Fruit fly (Drosophila melanogaster) whole organism, embryonic: ENCODE results near the gene CG4278.

ENCODE experiments used
- Bteb2 ChIP-seq: fragments of 200-800 bp; sonication (Bioruptor generic); optimal IDR thresholded peaks from 2 replicates; lab custom pipeline; 2016; ENCODE audit warnings: missing biosample characterization, missing genetic modification characterization
- CG10147 ChIP-seq: fragments of 200-800 bp; sonication (Bioruptor generic); optimal IDR thresholded peaks from 2 replicates; lab custom pipeline; 2019; ENCODE audit warnings: missing biosample characterization, mild to moderate bottlenecking, missing genetic modification characterization, moderate library complexity
- CG10267 ChIP-seq: fragments of 200-800 bp; sonication (Bioruptor generic); optimal IDR thresholded peaks from 2 replicates; lab custom pipeline; 2018; ENCODE audit warnings: missing biosample characterization, mild to moderate bottlenecking, missing genetic modification characterization, moderate library complexity
- CG12299 ChIP-seq: fragments of 200-800 bp; sonication (Bioruptor generic); optimal IDR thresholded peaks from 2 replicates; lab custom pipeline; 2018; ENCODE audit warnings: missing biosample characterization, mild to moderate bottlenecking, missing genetic modification characterization
- CG12769 ChIP-seq: fragments of 200-800 bp; sonication (Bioruptor generic); optimal IDR thresholded peaks from 2 replicates; lab custom pipeline; 2019; ENCODE audit warnings: missing biosample characterization, mild to moderate bottlenecking, missing genetic modification characterization, moderate library complexity
- CG13123 ChIP-seq: fragments of 200-800 bp; sonication (Bioruptor generic); optimal IDR thresholded peaks from 2 replicates; lab custom pipeline; 2016; ENCODE audit warnings: missing biosample characterization, missing genetic modification characterization
- CG1602 ChIP-seq: fragments of 200-800 bp; sonication (Bioruptor generic); optimal IDR thresholded peaks from 3 replicates; lab custom pipeline; 2016; ENCODE audit warnings: missing biosample characterization, missing genetic modification characterization
- CG1603 ChIP-seq: fragments of 200-800 bp; sonication (Bioruptor generic); optimal IDR thresholded peaks from 2 replicates; lab custom pipeline; 2019; ENCODE audit warnings: missing biosample characterization, mild to moderate bottlenecking, missing genetic modification characterization, moderate library complexity
- CG17829 ChIP-seq: fragments of 200-800 bp; optimal IDR thresholded peaks from 2 replicates; lab custom pipeline; 2019; ENCODE audit warnings: missing biosample characterization, mild to moderate bottlenecking, missing genetic modification characterization, moderate library complexity
- CG2129 ChIP-seq: fragments of 200-800 bp; sonication (Bioruptor generic); IDR thresholded peaks from 2 replicates; pipeline ENCODE4 v1.3.6; 2022; ENCODE audit warnings: missing biosample characterization, missing genetic modification characterization; ENCODE audit not compliant: partially characterized antibody
- CG4617 ChIP-seq: fragments of 200-800 bp; sonication (Bioruptor generic); optimal IDR thresholded peaks from 3 replicates; lab custom pipeline; 2016; ENCODE audit warnings: missing biosample characterization, missing genetic modification characterization, borderline replicate concordance
- CG4730 ChIP-seq: fragments of 200-800 bp; sonication (Bioruptor generic); IDR thresholded peaks from 2 replicates; pipeline ENCODE4 v1.3.6; 2022; ENCODE audit warnings: missing biosample characterization, missing genetic modification characterization
- CG4820 ChIP-seq: fragments of 200-800 bp; sonication (Bioruptor generic); optimal IDR thresholded peaks from 3 replicates; lab custom pipeline; 2016; ENCODE audit warnings: missing biosample characterization, missing genetic modification characterization
- CG8290 ChIP-seq, 3 experiments: fragments of 200-800 bp; sonication (Bioruptor generic); optimal IDR thresholded peaks; 2 replicates each; lab custom pipeline; 2016 to 2019; ENCODE audit warnings: missing biosample characterization in 3 of 3, missing genetic modification characterization in 3 of 3, mild to moderate bottlenecking in 2 of 3, moderate library complexity in 1 of 3
- CHES-1-like ChIP-seq: fragments of 200-800 bp; sonication (Bioruptor generic); optimal IDR thresholded peaks from 2 replicates; lab custom pipeline; 2016; ENCODE audit warnings: missing biosample characterization, missing genetic modification characterization
- CoRest ChIP-seq: fragments of 200-800 bp; sonication (Bioruptor generic); optimal IDR thresholded peaks from 3 replicates; lab custom pipeline; 2018; ENCODE audit warnings: missing biosample characterization, mild to moderate bottlenecking, missing genetic modification characterization, moderate library complexity
- Dll ChIP-seq: fragments of 200-800 bp; sonication (Bioruptor generic); IDR thresholded peaks from 4 replicates; pipeline ENCODE4 v1.3.6; 2022; ENCODE audit warnings: missing biosample characterization, missing genetic modification characterization; ENCODE audit not compliant: partially characterized antibody
- Lhr ChIP-seq: fragments of 200-800 bp; sonication (Bioruptor generic); optimal IDR thresholded peaks from 3 replicates; lab custom pipeline; 2017; ENCODE audit warnings: mild to moderate bottlenecking, missing biosample characterization, missing genetic modification reagents, missing genetic modification characterization
- Sox100B ChIP-seq: fragments of 200-800 bp; sonication (Bioruptor generic); optimal IDR thresholded peaks from 3 replicates; lab custom pipeline; 2018; ENCODE audit warnings: missing biosample characterization, mild to moderate bottlenecking, missing genetic modification characterization
- Ssrp ChIP-seq: fragments of 200-800 bp; sonication (Bioruptor generic); optimal IDR thresholded peaks from 2 replicates; lab custom pipeline; 2018; ENCODE audit warnings: missing biosample characterization, mild to moderate bottlenecking, missing genetic modification characterization, moderate library complexity
- Trl ChIP-seq, 3 experiments: fragments of >200 bp in 2 of 3; fragments of 200-800 bp in 1 of 3; sonication (Bioruptor generic) in 1 of 3; optimal IDR thresholded peaks; 2 replicates in 1 of 3; 3 replicates in 2 of 3; lab custom pipeline; 2016 to 2017; ENCODE audit warnings: missing biosample characterization in 1 of 3, missing genetic modification characterization in 1 of 3
- Xbp1 ChIP-seq: fragments of 200-800 bp; sonication (Bioruptor generic); optimal IDR thresholded peaks from 3 replicates; lab custom pipeline; 2016; ENCODE audit warnings: missing biosample characterization, mild to moderate bottlenecking, missing genetic modification characterization
- Xrp1 ChIP-seq: fragments of 200-800 bp; sonication (Bioruptor generic); IDR thresholded peaks from 2 replicates; pipeline ENCODE4 v1.3.6; 2022; ENCODE audit warnings: missing biosample characterization, missing genetic modification characterization
- YL-1 ChIP-seq: fragments of 200-800 bp; sonication (Bioruptor generic); optimal IDR thresholded peaks from 3 replicates; lab custom pipeline; 2017; ENCODE audit warnings: missing biosample characterization, mild to moderate bottlenecking, missing genetic modification characterization
- ato ChIP-seq: fragments of 200-800 bp; sonication (Bioruptor generic); IDR thresholded peaks from 2 replicates; pipeline ENCODE4 v1.3.6; 2022; ENCODE audit warnings: missing biosample characterization, missing genetic modification characterization; ENCODE audit not compliant: partially characterized antibody
- bigmax ChIP-seq: fragments of 200-800 bp; sonication (Bioruptor generic); optimal IDR thresholded peaks from 2 replicates; lab custom pipeline; 2018; ENCODE audit warnings: missing biosample characterization, mild to moderate bottlenecking, missing genetic modification characterization
- disco-r ChIP-seq: fragments of 200-800 bp; sonication (Bioruptor generic); optimal IDR thresholded peaks from 2 replicates; lab custom pipeline; 2016; ENCODE audit warnings: missing biosample characterization, missing genetic modification characterization
- dmrt11E ChIP-seq: fragments of 200-800 bp; sonication (Bioruptor generic); optimal IDR thresholded peaks from 3 replicates; lab custom pipeline; 2018; ENCODE audit warnings: missing biosample characterization, mild to moderate bottlenecking, missing genetic modification characterization, moderate library complexity
- dpn ChIP-seq, 2 experiments: fragments of 200-800 bp; sonication (Bioruptor generic); optimal IDR thresholded peaks; 3 replicates each; lab custom pipeline; 2016; ENCODE audit warnings: missing biosample characterization in 2 of 2, missing genetic modification characterization in 2 of 2
- fd3F ChIP-seq: fragments of 200-800 bp; sonication (Bioruptor generic); optimal IDR thresholded peaks from 2 replicates; lab custom pipeline; 2018; ENCODE audit warnings: missing biosample characterization, mild to moderate bottlenecking, missing genetic modification characterization, moderate library complexity
- gcm ChIP-seq: fragments of 200-800 bp; sonication (Bioruptor generic); optimal IDR thresholded peaks from 2 replicates; lab custom pipeline; 2019; ENCODE audit warnings: missing biosample characterization, mild to moderate bottlenecking, missing genetic modification characterization, moderate library complexity
- klu ChIP-seq: fragments of 200-800 bp; sonication (Bioruptor generic); IDR thresholded peaks from 2 replicates; pipeline ENCODE4 v1.3.6; 2022; ENCODE audit warnings: missing biosample characterization, missing genetic modification characterization
- lab ChIP-seq: fragments of 200-800 bp; sonication (Bioruptor generic); optimal IDR thresholded peaks from 3 replicates; lab custom pipeline; 2017; ENCODE audit warnings: missing biosample characterization, missing genetic modification characterization, mild to moderate bottlenecking, moderate library complexity, missing genetic modification reagents
- lov ChIP-seq, 2 experiments: fragments of 200-800 bp in 1 of 2; fragments of >200 bp in 1 of 2; sonication (Bioruptor generic) in 1 of 2; IDR thresholded peaks in 1 of 2; optimal IDR thresholded peaks in 1 of 2; 2 replicates in 1 of 2; 3 replicates in 1 of 2; pipeline versions ENCODE4 v1.3.6 to Lab custom; 2017 to 2022; ENCODE audit warnings: missing biosample characterization in 1 of 2, missing genetic modification characterization in 1 of 2
- nau ChIP-seq: fragments of 200-800 bp; sonication (Bioruptor generic); optimal IDR thresholded peaks from 3 replicates; lab custom pipeline; 2017; ENCODE audit warnings: missing biosample characterization, mild to moderate bottlenecking, missing genetic modification characterization, missing genetic modification reagents
- run ChIP-seq: fragments of 200-800 bp; sonication (Bioruptor generic); optimal IDR thresholded peaks from 3 replicates; lab custom pipeline; 2018; ENCODE audit warnings: missing biosample characterization, mild to moderate bottlenecking, missing genetic modification characterization
- salm ChIP-seq: fragments of 200-800 bp; sonication (Bioruptor generic); optimal IDR thresholded peaks from 2 replicates; lab custom pipeline; 2018; ENCODE audit warnings: missing biosample characterization, mild to moderate bottlenecking, missing genetic modification characterization
- sd ChIP-seq: fragments of 200-800 bp; sonication (Bioruptor generic); optimal IDR thresholded peaks from 3 replicates; lab custom pipeline; 2018; ENCODE audit warnings: missing biosample characterization, mild to moderate bottlenecking, missing genetic modification characterization, moderate library complexity
- sens-2 ChIP-seq: fragments of 200-800 bp; sonication (Bioruptor generic); IDR thresholded peaks from 2 replicates; pipeline ENCODE4 v1.3.6; 2022; ENCODE audit warnings: missing biosample characterization, missing genetic modification characterization
- slbo ChIP-seq: fragments of 200-800 bp; sonication (Bioruptor generic); IDR thresholded peaks from 2 replicates; pipeline ENCODE4 v1.3.6; 2022; ENCODE audit warnings: missing biosample characterization, missing genetic modification characterization
- sug ChIP-seq: fragments of 200-800 bp; optimal IDR thresholded peaks from 2 replicates; lab custom pipeline; 2019; ENCODE audit warnings: missing biosample characterization, mild to moderate bottlenecking, missing genetic modification characterization, moderate library complexity
- tll ChIP-seq, 2 experiments: fragments of 200-800 bp in 1 of 2; fragments of >200 bp in 1 of 2; sonication (Bioruptor generic) in 1 of 2; optimal IDR thresholded peaks; 2 replicates each; lab custom pipeline; 2017 to 2019; ENCODE audit warnings: missing biosample characterization in 2 of 2, missing genetic modification characterization in 2 of 2, mild to moderate bottlenecking in 1 of 2, moderate library complexity in 1 of 2
- trem ChIP-seq: fragments of 200-800 bp; optimal IDR thresholded peaks from 3 replicates; lab custom pipeline; 2019; ENCODE audit warnings: missing biosample characterization, mild to moderate bottlenecking, missing genetic modification characterization, moderate library complexity
- unc-4 ChIP-seq: fragments of 200-800 bp; sonication (Bioruptor generic); IDR thresholded peaks from 2 replicates; pipeline ENCODE4 v1.3.6; 2022; ENCODE audit warnings: missing biosample characterization, missing genetic modification characterization; ENCODE audit not compliant: partially characterized antibody
- vfl ChIP-seq: fragments of 200-800 bp; sonication (Bioruptor generic); optimal IDR thresholded peaks from 2 replicates; lab custom pipeline; 2016; ENCODE audit warnings: missing biosample characterization, missing genetic modification characterization
- yki ChIP-seq: fragments of >200 bp; optimal IDR thresholded peaks from 3 replicates; lab custom pipeline; 2018
- zen ChIP-seq: fragments of 200-800 bp; sonication (Bioruptor generic); optimal IDR thresholded peaks from 3 replicates; lab custom pipeline; 2018; ENCODE audit warnings: missing biosample characterization, mild to moderate bottlenecking, missing genetic modification characterization, moderate library complexity

CG4278 gene

DNA sequence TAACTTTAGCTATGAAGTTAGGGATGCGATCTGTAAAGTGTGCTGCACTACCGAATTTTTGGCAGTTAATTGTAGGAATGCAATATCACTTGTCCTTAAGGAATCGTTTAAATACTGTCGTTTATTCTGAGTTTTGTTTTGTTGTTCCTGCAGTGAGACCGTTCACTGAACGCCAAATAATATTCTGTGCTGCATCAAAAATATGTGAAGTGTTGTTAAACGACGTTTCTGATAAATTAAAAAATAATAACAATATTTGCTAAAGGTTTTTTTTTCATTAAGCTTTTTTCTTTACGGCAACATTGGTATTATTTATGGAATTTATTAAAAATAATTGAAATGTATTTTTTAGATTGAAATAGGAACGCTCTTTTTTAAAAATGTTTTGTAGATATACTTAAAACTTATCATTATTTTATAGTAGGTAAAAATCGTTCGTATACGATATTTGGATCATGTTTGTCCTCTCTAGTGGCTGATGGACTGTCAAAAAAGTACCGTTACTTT lies 24.0 kb upstream of the CG4278 start, which contains the start of gene GMF (continued):
- TF ChIP-seq gcm, result peak; percentile 1
- no peak for TF ChIP-seq ato (GFP tag; lab: Robert Waterston, UW)
- TF ChIP-seq CG1602 (GFP tag; lab: Kevin White, UChicago), result peak; percentile 23
- peak; percentile 48 for TF ChIP-seq CG10147
- TF ChIP-seq sug, result peak; percentile 43
- TF ChIP-seq Lhr (GFP tag; lab: Kevin White, UChicago), result peak; percentile 53
- no peak for TF ChIP-seq tll (GFP tag; optimal IDR thresholded peaks at IDR 0.05; lab: Kevin White, UChicago)
- peak; percentile 66 for TF ChIP-seq Dll (GFP tag; lab: Robert Waterston, UW)
- no peak for TF ChIP-seq bigmax (GFP tag; lab: Kevin White, UChicago)
- peak; percentile 60 for TF ChIP-seq dmrt11E (tag; lab: Kevin White, UChicago)
- TF ChIP-seq zen (tag; lab: Kevin White, UChicago), result peak; percentile 62
- no peak for TF ChIP-seq run
- TF ChIP-seq salm (tag; lab: Kevin White, UChicago), result peak; percentile 6
- TF ChIP-seq CG12769 (tag; lab: Kevin White, UChicago), result no peak
- TF ChIP-seq trem (tag; lab: Kevin White, UChicago), result peak; percentile 61
- no peak for TF ChIP-seq CG1603 (tag; lab: Kevin White, UChicago)
- TF ChIP-seq disco-r (GFP tag; lab: Kevin White, UChicago), result no peak
- TF ChIP-seq CG8290 (GFP tag; optimal IDR thresholded peaks at IDR 0.05; lab: Kevin White, UChicago), result peak; percentile 41
- no peak for TF ChIP-seq CG8290 (tag; optimal IDR thresholded peaks at IDR 0.05; lab: Kevin White, UChicago)
- peak; percentile 6 for TF ChIP-seq Bteb2 (GFP tag; lab: Kevin White, UChicago)
- TF ChIP-seq YL-1 (GFP tag; lab: Kevin White, UChicago), result peak; percentile 72
- no peak for TF ChIP-seq CG2129 (GFP tag; lab: Robert Waterston, UW)
- TF ChIP-seq CG4820, result peak; percentile 21
- peak; percentile 55 for TF ChIP-seq Xrp1 (GFP tag; lab: Robert Waterston, UW)
- peak; percentile 35 for TF ChIP-seq CHES-1-like
- TF ChIP-seq CG4730 (GFP tag; lab: Robert Waterston, UW), result no peak
- peak; percentile 21; the same call in 1 of the 2 replicates for TF ChIP-seq unc-4 (GFP tag; lab: Robert Waterston, UW)
- TF ChIP-seq sens-2 (GFP tag; lab: Robert Waterston, UW), result no peak
- peak; percentile 64 for TF ChIP-seq CG4617 (GFP tag; lab: Kevin White, UChicago)
- peak; percentile 45; the same call in 1 of the 2 replicates for TF ChIP-seq slbo
- peak; percentile 41 for TF ChIP-seq Ssrp (tag; lab: Kevin White, UChicago)
- no peak for TF ChIP-seq yki (lab: Kevin White, UChicago)
- TF ChIP-seq Sox100B (GFP tag; lab: Kevin White, UChicago), result peak; percentile 31
- peak; percentile 52 for TF ChIP-seq lab (GFP tag; lab: Kevin White, UChicago)
- peak; percentile 43 for TF ChIP-seq Xbp1
- no peak for TF ChIP-seq Trl (optimal IDR thresholded peaks at IDR 0.05; lab: Kevin White, UChicago)
- no peak for TF ChIP-seq Trl (GFP tag; optimal IDR thresholded peaks at IDR 0.05; lab: Kevin White, UChicago)
- TF ChIP-seq klu, result no peak
- TF ChIP-seq CG17829, result peak; percentile 38
- TF ChIP-seq CG13123, result peak; percentile 5
- TF ChIP-seq nau, result no peak
- peak; percentile 57 for TF ChIP-seq sd (tag; lab: Kevin White, UChicago)
- peak; percentile 54 for TF ChIP-seq CG12299 (tag; lab: Kevin White, UChicago)
- TF ChIP-seq vfl (GFP tag; lab: Kevin White, UChicago), result no peak
- peak; percentile 72 for TF ChIP-seq CoRest (tag; lab: Kevin White, UChicago)
- TF ChIP-seq lov (optimal IDR thresholded peaks at IDR 0.05; lab: Kevin White, UChicago), result no peak
- TF ChIP-seq lov (GFP tag; IDR thresholded peaks at IDR 0.05; lab: Robert Waterston, UW), result no peak
- peak; percentile 97 for TF ChIP-seq CG10267 (tag; lab: Kevin White, UChicago)
- no peak for TF ChIP-seq fd3F
- peak; percentile 9 to 27 for TF ChIP-seq dpn (GFP tag; optimal IDR thresholded peaks at IDR 0.05; lab: Kevin White, UChicago)
